Fruit fly (Drosophila melanogaster) whole organism, embryonic: Measurements from ENCODE around the gene Ser12.

Experiments used
- B-H2 ChIP-seq: fragments of 200-800 bp; sonication (Bioruptor generic); optimal IDR thresholded peaks from 2 replicates; lab custom pipeline; 2018; ENCODE audit warnings: missing biosample characterization, mild to moderate bottlenecking, missing genetic modification characterization
- BEAF-32 ChIP-seq: fragments of 200-800 bp; sonication (Bioruptor generic); optimal IDR thresholded peaks from 3 replicates; lab custom pipeline; 2017; ENCODE audit warnings: missing biosample characterization, missing genetic modification characterization, mild to moderate bottlenecking, moderate library complexity, missing genetic modification reagents
- CG11696 ChIP-seq: fragments of 200-800 bp; sonication (Bioruptor generic); IDR thresholded peaks from 2 replicates; pipeline ENCODE4 v1.3.6; 2022; ENCODE audit warnings: missing biosample characterization, missing genetic modification characterization
- CG12659 ChIP-seq: fragments of 200-800 bp; sonication (Bioruptor generic); optimal IDR thresholded peaks from 3 replicates; lab custom pipeline; 2017; ENCODE audit warnings: mild to moderate bottlenecking, missing biosample characterization, missing genetic modification reagents, missing genetic modification characterization
- CG13296 ChIP-seq: fragments of 200-800 bp; sonication (Bioruptor generic); optimal IDR thresholded peaks from 3 replicates; lab custom pipeline; 2018; ENCODE audit warnings: missing biosample characterization, mild to moderate bottlenecking, missing genetic modification characterization
- CG14710 ChIP-seq: fragments of 200-800 bp; sonication (Bioruptor generic); optimal IDR thresholded peaks from 3 replicates; lab custom pipeline; 2019; ENCODE audit warnings: missing biosample characterization, mild to moderate bottlenecking, missing genetic modification characterization, moderate library complexity
- CG16863 ChIP-seq: fragments of 200-800 bp; sonication (Bioruptor generic); optimal IDR thresholded peaks from 3 replicates; lab custom pipeline; 2016; ENCODE audit warnings: missing biosample characterization, missing genetic modification characterization
- CG18476 ChIP-seq: fragments of 200-800 bp; sonication (Bioruptor generic); optimal IDR thresholded peaks from 2 replicates; lab custom pipeline; 2016; ENCODE audit warnings: missing biosample characterization, mild to moderate bottlenecking, missing genetic modification characterization
- CG3163 ChIP-seq: fragments of 200-800 bp; sonication (Bioruptor generic); optimal IDR thresholded peaks from 3 replicates; lab custom pipeline; 2016; ENCODE audit warnings: missing biosample characterization, missing genetic modification characterization
- CG33557 ChIP-seq: fragments of 200-800 bp; sonication (Bioruptor generic); optimal IDR thresholded peaks from 2 replicates; lab custom pipeline; 2019; ENCODE audit warnings: missing biosample characterization, mild to moderate bottlenecking, missing genetic modification characterization, moderate library complexity
- CG3995 ChIP-seq: fragments of 200-800 bp; sonication (Bioruptor generic); optimal IDR thresholded peaks from 3 replicates; lab custom pipeline; 2016; ENCODE audit warnings: missing biosample characterization, missing genetic modification characterization
- CG42726 ChIP-seq: fragments of 200-800 bp; sonication (Bioruptor generic); IDR thresholded peaks from 2 replicates; pipeline ENCODE4 v1.3.6; 2022; ENCODE audit warnings: missing biosample characterization, missing genetic modification characterization; ENCODE audit not compliant: partially characterized antibody
- CG4730 ChIP-seq: fragments of 200-800 bp; sonication (Bioruptor generic); IDR thresholded peaks from 2 replicates; pipeline ENCODE4 v1.3.6; 2022; ENCODE audit warnings: missing biosample characterization, missing genetic modification characterization
- CG5953 ChIP-seq: fragments of 200-800 bp; sonication (Bioruptor generic); IDR thresholded peaks from 2 replicates; pipeline ENCODE4 v1.3.6; 2022; ENCODE audit warnings: missing biosample characterization, missing genetic modification characterization
- CG6813 ChIP-seq: fragments of 200-800 bp; sonication (Bioruptor generic); optimal IDR thresholded peaks from 2 replicates; lab custom pipeline; 2017; ENCODE audit warnings: missing biosample characterization, missing genetic modification characterization, mild to moderate bottlenecking, moderate library complexity, missing genetic modification reagents
- CrebB ChIP-seq: fragments of 200-800 bp; sonication (Bioruptor generic); optimal IDR thresholded peaks from 3 replicates; lab custom pipeline; 2018; ENCODE audit warnings: missing biosample characterization, mild to moderate bottlenecking, missing genetic modification characterization
- Dll ChIP-seq: fragments of 200-800 bp; sonication (Bioruptor generic); IDR thresholded peaks from 4 replicates; pipeline ENCODE4 v1.3.6; 2022; ENCODE audit warnings: missing biosample characterization, missing genetic modification characterization; ENCODE audit not compliant: partially characterized antibody
- Doc3 ChIP-seq: fragments of 200-800 bp; sonication (Bioruptor generic); IDR thresholded peaks from 3 replicates; pipeline ENCODE4 v1.3.6; 2022; ENCODE audit warnings: missing biosample characterization, missing genetic modification characterization; ENCODE audit not compliant: partially characterized antibody
- E2f2 ChIP-seq: fragments of 200-800 bp; sonication (Bioruptor generic); IDR thresholded peaks from 2 replicates; pipeline ENCODE4 v1.3.6; 2022; ENCODE audit warnings: missing biosample characterization, missing genetic modification characterization
- Gug ChIP-seq: fragments of 200-800 bp; sonication (Bioruptor generic); IDR thresholded peaks from 4 replicates; pipeline ENCODE4 v1.3.6; 2022; ENCODE audit warnings: missing biosample characterization, missing genetic modification characterization
- HLHmδ ChIP-seq: fragments of 200-800 bp; sonication (Bioruptor generic); optimal IDR thresholded peaks from 2 replicates; lab custom pipeline; 2018; ENCODE audit warnings: missing biosample characterization, mild to moderate bottlenecking, missing genetic modification characterization, moderate library complexity
- Hr78 ChIP-seq, 2 experiments: fragments of 200-800 bp in 1 of 2; fragments of >200 bp in 1 of 2; sonication (Bioruptor generic) in 1 of 2; optimal IDR thresholded peaks; 2 replicates each; lab custom pipeline; 2017 to 2019; ENCODE audit warnings: missing biosample characterization in 2 of 2, missing genetic modification characterization in 2 of 2, mild to moderate bottlenecking in 1 of 2, moderate library complexity in 1 of 2
- Med ChIP-seq: fragments of 200-800 bp; sonication (Bioruptor generic); peaks from one replicate; lab custom pipeline; 2016; ENCODE audit warnings: missing biosample characterization, missing genetic modification characterization, mild to moderate bottlenecking, inconsistent platforms, moderate library complexity
- Meics ChIP-seq: fragments of 200-800 bp; sonication (Bioruptor generic); optimal IDR thresholded peaks from 2 replicates; lab custom pipeline; 2017; ENCODE audit warnings: missing biosample characterization, mild to moderate bottlenecking, missing genetic modification characterization
- Nf-YA ChIP-seq: fragments of 200-800 bp; sonication (Bioruptor generic); IDR thresholded peaks from 2 replicates; pipeline ENCODE4 v1.3.6; 2022; ENCODE audit warnings: missing biosample characterization, missing genetic modification characterization
- Oaz ChIP-seq: fragments of 200-800 bp; sonication (Bioruptor generic); IDR thresholded peaks from 2 replicates; pipeline ENCODE4 v1.3.6; 2022; ENCODE audit warnings: missing biosample characterization, missing genetic modification characterization
- PHDP ChIP-seq: fragments of 200-800 bp; sonication (Bioruptor generic); optimal IDR thresholded peaks from 3 replicates; lab custom pipeline; 2018; ENCODE audit warnings: missing biosample characterization, mild to moderate bottlenecking, missing genetic modification characterization, moderate library complexity
- Poxn ChIP-seq: fragments of 200-800 bp; sonication (Bioruptor generic); IDR thresholded peaks from 2 replicates; pipeline ENCODE4 v1.3.6; 2022; ENCODE audit warnings: missing biosample characterization, missing genetic modification characterization
- Rfx ChIP-seq: fragments of 200-800 bp; sonication (Bioruptor generic); IDR thresholded peaks from 2 replicates; pipeline ENCODE4 v1.3.6; 2022; ENCODE audit warnings: missing biosample characterization, missing genetic modification characterization
- amos ChIP-seq: fragments of 200-800 bp; sonication (Bioruptor generic); IDR thresholded peaks from 2 replicates; pipeline ENCODE4 v1.3.6; 2022; ENCODE audit warnings: missing biosample characterization, missing genetic modification characterization; ENCODE audit not compliant: partially characterized antibody
- bbx ChIP-seq: fragments of 200-800 bp; sonication (Bioruptor generic); IDR thresholded peaks from 2 replicates; pipeline ENCODE4 v1.3.6; 2022; ENCODE audit warnings: missing biosample characterization, missing genetic modification characterization; ENCODE audit not compliant: partially characterized antibody
- bigmax ChIP-seq: fragments of 200-800 bp; sonication (Bioruptor generic); optimal IDR thresholded peaks from 2 replicates; lab custom pipeline; 2018; ENCODE audit warnings: missing biosample characterization, mild to moderate bottlenecking, missing genetic modification characterization
- cas ChIP-seq: fragments of 200-800 bp; sonication (Bioruptor generic); IDR thresholded peaks from 2 replicates; pipeline ENCODE4 v1.3.6; 2022; ENCODE audit warnings: missing biosample characterization, missing genetic modification characterization
- emc ChIP-seq: fragments of 200-800 bp; sonication (Bioruptor generic); optimal IDR thresholded peaks from 2 replicates; lab custom pipeline; 2016; ENCODE audit warnings: missing biosample characterization, missing genetic modification characterization
- fd96Cb ChIP-seq: fragments of 200-800 bp; sonication (Bioruptor generic); optimal IDR thresholded peaks from 2 replicates; lab custom pipeline; 2018; ENCODE audit warnings: missing biosample characterization, mild to moderate bottlenecking, missing genetic modification characterization, moderate library complexity
- gt ChIP-seq: fragments of 200-800 bp; sonication (Bioruptor generic); IDR thresholded peaks from 2 replicates; pipeline ENCODE4 v1.3.6; 2022; ENCODE audit warnings: missing biosample characterization, missing genetic modification characterization
- h ChIP-seq: fragments of >200 bp; optimal IDR thresholded peaks from 2 replicates; lab custom pipeline; 2017
- insv ChIP-seq, 2 experiments: fragments of 200-800 bp; sonication (Bioruptor generic); optimal IDR thresholded peaks; 3 replicates each; lab custom pipeline; 2016 to 2018; ENCODE audit warnings: missing biosample characterization in 2 of 2, missing genetic modification characterization in 2 of 2
- kah ChIP-seq: fragments of 200-800 bp; sonication (Bioruptor generic); optimal IDR thresholded peaks from 2 replicates; lab custom pipeline; 2018; ENCODE audit warnings: missing biosample characterization, mild to moderate bottlenecking, missing genetic modification characterization
- lab ChIP-seq: fragments of 200-800 bp; sonication (Bioruptor generic); optimal IDR thresholded peaks from 3 replicates; lab custom pipeline; 2017; ENCODE audit warnings: missing biosample characterization, missing genetic modification characterization, mild to moderate bottlenecking, moderate library complexity, missing genetic modification reagents
- lbe ChIP-seq: fragments of 200-800 bp; sonication (Bioruptor generic); optimal IDR thresholded peaks from 2 replicates; lab custom pipeline; 2016; ENCODE audit warnings: missing biosample characterization, mild to moderate bottlenecking, missing genetic modification characterization
- lilli ChIP-seq: fragments of 200-800 bp; sonication (Bioruptor generic); optimal IDR thresholded peaks from 3 replicates; lab custom pipeline; 2016; ENCODE audit warnings: missing biosample characterization, missing genetic modification characterization
- luna ChIP-seq: fragments of 200-800 bp; sonication (Bioruptor generic); optimal IDR thresholded peaks from 2 replicates; lab custom pipeline; 2016; ENCODE audit warnings: missing biosample characterization, missing genetic modification characterization
- nmo ChIP-seq: fragments of 200-800 bp; sonication (Bioruptor generic); optimal IDR thresholded peaks from 2 replicates; lab custom pipeline; 2018; ENCODE audit warnings: missing biosample characterization, mild to moderate bottlenecking, missing genetic modification characterization, moderate library complexity
- nom ChIP-seq: fragments of 200-800 bp; sonication (Bioruptor generic); optimal IDR thresholded peaks from 2 replicates; lab custom pipeline; 2017; ENCODE audit warnings: missing biosample characterization, missing genetic modification characterization, mild to moderate bottlenecking, moderate library complexity, missing genetic modification reagents
- sna ChIP-seq: fragments of 200-800 bp; sonication (Bioruptor generic); IDR thresholded peaks from 2 replicates; pipeline ENCODE4 v1.3.6; 2022; ENCODE audit warnings: missing biosample characterization, missing genetic modification characterization; ENCODE audit not compliant: partially characterized antibody
- stwl ChIP-seq: fragments of 200-800 bp; sonication (Bioruptor generic); optimal IDR thresholded peaks from 3 replicates; lab custom pipeline; 2018; ENCODE audit warnings: missing biosample characterization, mild to moderate bottlenecking, missing genetic modification characterization, moderate library complexity
- tll ChIP-seq, 2 experiments: fragments of 200-800 bp in 1 of 2; fragments of >200 bp in 1 of 2; sonication (Bioruptor generic) in 1 of 2; optimal IDR thresholded peaks; 2 replicates each; lab custom pipeline; 2017 to 2019; ENCODE audit warnings: missing biosample characterization in 2 of 2, missing genetic modification characterization in 2 of 2, mild to moderate bottlenecking in 1 of 2, moderate library complexity in 1 of 2
- tup ChIP-seq: fragments of 200-800 bp; sonication (Bioruptor generic); optimal IDR thresholded peaks from 2 replicates; lab custom pipeline; 2016; ENCODE audit warnings: missing biosample characterization, mild to moderate bottlenecking, missing genetic modification characterization, moderate library complexity
- usp ChIP-seq: fragments of >200 bp; optimal IDR thresholded peaks from 2 replicates; lab custom pipeline; 2017; ENCODE audit warnings: missing biosample characterization, missing genetic modification characterization

Ser12 gene

DNA sequence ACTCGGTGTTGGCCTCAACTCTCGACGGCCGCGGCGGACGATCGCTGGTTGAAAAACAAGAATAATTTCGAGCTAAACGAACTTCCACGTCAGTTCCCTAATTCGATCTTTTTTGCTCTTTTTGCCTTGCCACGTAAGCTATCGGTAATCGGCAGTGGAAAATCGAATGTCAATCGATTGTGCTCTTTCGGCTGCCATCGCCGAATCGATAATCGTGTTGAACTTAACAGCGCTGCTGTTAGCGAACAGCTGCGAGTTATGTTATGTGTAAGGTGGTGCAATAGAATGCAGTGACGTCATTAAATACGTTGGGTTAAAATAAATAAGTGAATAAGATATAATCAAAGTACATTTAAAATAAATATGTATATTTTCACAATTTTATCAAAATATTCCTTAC lies 14.4 kb downstream of the Ser12 start, which contains the start of gene Sec24CD (continued):
- TF ChIP-seq CG18476 (GFP tag; lab: Kevin White, UChicago) (no peak), Doc3 (peak; percentile 87), lbe (peak; percentile 46), fd96Cb (tag; lab: Kevin White, UChicago) (no peak), CG3995 (GFP tag; lab: Kevin White, UChicago) (no peak), bbx (GFP tag; lab: Robert Waterston, UW) (peak; percentile 98), CG3163 (GFP tag; lab: Kevin White, UChicago) (no peak), CG16863 (GFP tag; lab: Kevin White, UChicago) (no peak), lab (no peak), CG14710 (tag; lab: Kevin White, UChicago) (peak; percentile 51), CG33557 (GFP tag; lab: Kevin White, UChicago) (peak; percentile 19), gt (no peak), E2f2 (peak; percentile 38), Meics (GFP tag; lab: Kevin White, UChicago) (no peak), CG11696 (GFP tag; lab: Robert Waterston, UW) (no peak), Med (GFP tag; lab: Kevin White, UChicago) (peak; percentile 57), luna (GFP tag; lab: Kevin White, UChicago) (no peak), Hr78 (GFP tag; optimal IDR thresholded peaks at IDR 0.05; lab: Kevin White, UChicago) (no peak), lilli (GFP tag; lab: Kevin White, UChicago) (peak; percentile 35), B-H2 (GFP tag; lab: Kevin White, UChicago) (no peak), tup (GFP tag; lab: Kevin White, UChicago) (no peak), Poxn (GFP tag; lab: Robert Waterston, UW) (no peak), sna (peak; percentile 96), CG5953 (GFP tag; lab: Robert Waterston, UW) (no peak), kah (GFP tag; lab: Kevin White, UChicago) (no peak), CG13296 (GFP tag; lab: Kevin White, UChicago) (no peak), h (lab: Kevin White, UChicago) (no peak), CG42726 (GFP tag; lab: Robert Waterston, UW) (peak; percentile 57; the same call in 1 of the 2 replicates), PHDP (tag; lab: Kevin White, UChicago) (peak; percentile 45), Rfx (peak; percentile 26; the same call in 1 of the 2 replicates), Gug (GFP tag; lab: Robert Waterston, UW) (no peak), nom (peak; percentile 73), CrebB (tag; lab: Kevin White, UChicago) (peak; percentile 68), emc (no peak), CG12659 (GFP tag; lab: Kevin White, UChicago) (peak; percentile 73), Nf-YA (GFP tag; lab: Robert Waterston, UW) (no peak), tll (GFP tag; optimal IDR thresholded peaks at IDR 0.05; lab: Kevin White, UChicago) (no peak), BEAF-32 (GFP tag; lab: Kevin White, UChicago) (peak; percentile 61), stwl (tag; lab: Kevin White, UChicago) (peak; percentile 92), insv (GFP tag; optimal IDR thresholded peaks at IDR 0.05; lab: Kevin White, UChicago) (no peak), Dll (GFP tag; lab: Robert Waterston, UW) (peak; percentile 89), Oaz (no peak), CG6813 (GFP tag; lab: Kevin White, UChicago) (no peak), usp (GFP tag; lab: Kevin White, UChicago) (no peak), bigmax (GFP tag; lab: Kevin White, UChicago) (no peak), CG4730 (GFP tag; lab: Robert Waterston, UW) (no peak), nmo (GFP tag; lab: Kevin White, UChicago) (peak; percentile 22), amos (GFP tag; lab: Robert Waterston, UW) (peak; percentile 84; the same call in 1 of the 2 replicates), HLHmδ (GFP tag; lab: Kevin White, UChicago) (peak; percentile 56), cas (GFP tag; lab: Robert Waterston, UW) (no peak)
